Worm (Caenorhabditis elegans): Measurements from ENCODE around the gene mog-2.

ce11 chrII:4284305-4285193 lies 39.6 kb upstream of the mog-2 start:
- TF ChIP-seq unc-62 (GFP tag; optimal IDR thresholded peaks at IDR 0.05) (no peak), sox-4 (tag; optimal IDR thresholded peaks at IDR 0.05) (no peak), ztf-11 (tag; optimal IDR thresholded peaks at IDR 0.05) (no peak), mdl-1 (tag; optimal IDR thresholded peaks at IDR 0.05) (no peak), lsy-2 (tag; optimal IDR thresholded peaks at IDR 0.05) (no peak), aly-2 (tag; optimal IDR thresholded peaks at IDR 0.05) (no peak), fkh-8 (tag; optimal IDR thresholded peaks at IDR 0.05) (no peak), C34B4.2 (tag; optimal IDR thresholded peaks at IDR 0.05) (no peak), lin-15B (tag; optimal IDR thresholded peaks at IDR 0.05) (no peak), pag-3 (tag; optimal IDR thresholded peaks at IDR 0.05; ENCODE audit: borderline replicate concordance, insufficient read depth) (no peak), lin-13 (GFP tag; optimal IDR thresholded peaks at IDR 0.05) (no peak), mab-9 (GFP tag; IDR thresholded peaks at IDR 0.05) (no peak)
